Worm (Caenorhabditis elegans): ENCODE data around the gene nuo-4.
A peak's percentile ranks its signal among the peaks of the same experiment; 100 is the strongest.

- no peak for TF ChIP-seq ama-1 (optimal IDR thresholded peaks at IDR 0.05)
- TF ChIP-seq ztf-4 (tag; optimal IDR thresholded peaks at IDR 0.05): no peak
- TF ChIP-seq aly-2 (tag; optimal IDR thresholded peaks at IDR 0.05): no peak
- TF ChIP-seq mdl-1 (tag; optimal IDR thresholded peaks at IDR 0.05): no peak
- TF ChIP-seq ztf-11 (tag; optimal IDR thresholded peaks at IDR 0.05): no peak
- TF ChIP-seq fkh-2 (tag; optimal IDR thresholded peaks at IDR 0.05): no peak
- TF ChIP-seq skn-1 (tag; optimal IDR thresholded peaks at IDR 0.05): no peak
- TF ChIP-seq elt-3 (tag; optimal IDR thresholded peaks at IDR 0.05): peak in 1 of 3 experiments; percentile 47
- TF ChIP-seq R02D3.7 (tag; optimal IDR thresholded peaks at IDR 0.05): no peak
- TF ChIP-seq snpc-4 (tag; optimal IDR thresholded peaks at IDR 0.05): no peak
- TF ChIP-seq ZK546.5 (tag; optimal IDR thresholded peaks at IDR 0.05): no peak
Measured at ce11 chrIII:7201378-7202256, 43.0 kb upstream of the nuo-4 start, which contains the start of gene dpy-31.

All from whole organism, L3 larva.